Worm (Caenorhabditis elegans): ENCODE data around the gene ZK829.7.

Gene ZK829.7

ce11 chrIV:11916907-11917306, 44.4 kb downstream of the ZK829.7 start, which contains the start of gene ZK822.10:
Gene ZK822.10 (plus strand): TSS chrIV:11917137.
- TF ChIP-seq unc-39 (tag; optimal IDR thresholded peaks at IDR 0.05) (no peak), unc-62 (GFP tag; optimal IDR thresholded peaks at IDR 0.05) (no peak), tbx-8 (GFP tag; optimal IDR thresholded peaks at IDR 0.05) (no peak), zip-8 (tag; optimal IDR thresholded peaks at IDR 0.05) (no peak), nhr-237 (tag; optimal IDR thresholded peaks at IDR 0.05) (no peak)

ce11 chrIV:11915768-11916453, 45.4 kb downstream of the ZK829.7 start, which contains the start of gene ZK822.9:
Gene ZK822.9 (plus strand): TSS chrIV:11915947.
- TF ChIP-seq ceh-43 (GFP tag; optimal IDR thresholded peaks at IDR 0.05) (no peak), nhr-28 (tag; optimal IDR thresholded peaks at IDR 0.05) (no peak), elt-3 (tag; optimal IDR thresholded peaks at IDR 0.05) (no peak), ham-2 (GFP tag; optimal IDR thresholded peaks at IDR 0.05) (no peak), nhr-12 (tag; optimal IDR thresholded peaks at IDR 0.05) (no peak), unc-120 (tag; optimal IDR thresholded peaks at IDR 0.05; ENCODE audit: poor library complexity, severe bottlenecking) (no peak), unc-62 (GFP tag; optimal IDR thresholded peaks at IDR 0.05) (no peak), nhr-76 (tag; optimal IDR thresholded peaks at IDR 0.05) (no peak), mab-5 (tag; optimal IDR thresholded peaks at IDR 0.05) (no peak), nhr-2 (tag; optimal IDR thresholded peaks at IDR 0.05) (no peak), hlh-1 (tag; optimal IDR thresholded peaks at IDR 0.05) (no peak)

ce11 chrIV:11914837-11915737, 46.2 kb downstream of the ZK829.7 start, which contains the start of gene fat-6:
Gene fat-6 (minus strand): TSS chrIV:11915687.
- TF ChIP-seq cnd-1 (tag; optimal IDR thresholded peaks at IDR 0.05) (no peak), nhr-76 (tag; optimal IDR thresholded peaks at IDR 0.05) (no peak), nhr-28 (tag; optimal IDR thresholded peaks at IDR 0.05) (no peak), nhr-12 (tag; optimal IDR thresholded peaks at IDR 0.05) (no peak), sptf-1 (tag; optimal IDR thresholded peaks at IDR 0.05) (no peak), ces-1 (GFP tag; optimal IDR thresholded peaks at IDR 0.05) (no peak), nhr-237 (tag; optimal IDR thresholded peaks at IDR 0.05) (no peak), M03D4.4 (tag; optimal IDR thresholded peaks at IDR 0.05) (no peak), unc-62 (GFP tag; optimal IDR thresholded peaks at IDR 0.05) (no peak), ceh-83 (GFP tag; optimal IDR thresholded peaks at IDR 0.05) (no peak), blmp-1 (tag; optimal IDR thresholded peaks at IDR 0.05) (no peak), hlh-1 (tag; optimal IDR thresholded peaks at IDR 0.05) (no peak), snpc-4 (tag; optimal IDR thresholded peaks at IDR 0.05) (no peak), mls-2 (tag; optimal IDR thresholded peaks at IDR 0.05) (no peak), ceh-43 (GFP tag; optimal IDR thresholded peaks at IDR 0.05) (no peak), mep-1 (tag; optimal IDR thresholded peaks at IDR 0.05) (no peak), unc-39 (tag; optimal IDR thresholded peaks at IDR 0.05) (no peak), unc-120 (tag; optimal IDR thresholded peaks at IDR 0.05; ENCODE audit: poor library complexity, severe bottlenecking) (no peak), flh-1 (GFP tag; optimal IDR thresholded peaks at IDR 0.05) (no peak)

- TF ChIP-seq cnd-1 (tag; optimal IDR thresholded peaks at IDR 0.05) (no peak), ham-2 (GFP tag; optimal IDR thresholded peaks at IDR 0.05) (no peak), nhr-12 (tag; optimal IDR thresholded peaks at IDR 0.05) (no peak), blmp-1 (tag; optimal IDR thresholded peaks at IDR 0.05) (no peak), lin-32 (GFP tag; optimal IDR thresholded peaks at IDR 0.05) (no peak), zip-8 (tag; optimal IDR thresholded peaks at IDR 0.05) (no peak), mls-2 (tag; optimal IDR thresholded peaks at IDR 0.05) (no peak), flh-1 (GFP tag; optimal IDR thresholded peaks at IDR 0.05) (no peak), ceh-39 (tag; optimal IDR thresholded peaks at IDR 0.05) (no peak), elt-3 (tag; optimal IDR thresholded peaks at IDR 0.05) (no peak), nhr-2 (tag; optimal IDR thresholded peaks at IDR 0.05) (no peak), sptf-1 (tag; optimal IDR thresholded peaks at IDR 0.05) (no peak), ces-1 (GFP tag; optimal IDR thresholded peaks at IDR 0.05) (no peak)
These were observed 47.0 kb downstream of the ZK829.7 start for ce11 chrIV:11914260-11914836.

Data from whole organism, mixed stage, embryonic.